Worm (Caenorhabditis elegans): Measurements from ENCODE around the gene cyp-13A7.

Gene cyp-13A7

ce11 chrII:9769797-9770520 lies 33.5 kb upstream of the cyp-13A7 start, which contains the start of gene aqp-10 (continued):
- TF ChIP-seq lin-14 (GFP tag; optimal IDR thresholded peaks at IDR 0.05) (peak; percentile 54), unc-130 (tag; optimal IDR thresholded peaks at IDR 0.05) (no peak), fos-1 (tag; optimal IDR thresholded peaks at IDR 0.05) (no peak), nhr-237 (tag; optimal IDR thresholded peaks at IDR 0.05) (no peak), nhr-84 (tag; optimal IDR thresholded peaks at IDR 0.05) (no peak), swsn-7 (tag; optimal IDR thresholded peaks at IDR 0.05) (peak; percentile 46), C34B4.2 (tag; optimal IDR thresholded peaks at IDR 0.05) (no peak), tbx-2 (tag; optimal IDR thresholded peaks at IDR 0.05) (peak; percentile 70), unc-98 (GFP tag; IDR thresholded peaks at IDR 0.05) (no peak), lin-13 (GFP tag; optimal IDR thresholded peaks at IDR 0.05) (no peak), snpc-4 (tag; optimal IDR thresholded peaks at IDR 0.05) (no peak), vab-15 (tag; optimal IDR thresholded peaks at IDR 0.05) (no peak), nhr-28 (tag; optimal IDR thresholded peaks at IDR 0.05) (no peak), nhr-19 (GFP tag; conservative IDR thresholded peaks at IDR 0.05) (peak; percentile 47), unc-86 (tag; optimal IDR thresholded peaks at IDR 0.05) (no peak), egl-27 (tag; optimal IDR thresholded peaks at IDR 0.05) (no peak), irx-1 (tag; optimal IDR thresholded peaks at IDR 0.05) (peak; percentile 1), grh-1 (GFP tag; IDR thresholded peaks at IDR 0.05) (no peak), nhr-11 (tag; optimal IDR thresholded peaks at IDR 0.05) (no peak), ztf-4 (tag; optimal IDR thresholded peaks at IDR 0.05) (no peak), efl-1 (optimal IDR thresholded peaks at IDR 0.05) (peak; percentile 60 to 63), efl-1 (GFP tag; optimal IDR thresholded peaks at IDR 0.05 in 1 of 2) (peak; percentile 45 to 96), aha-1 (tag; optimal IDR thresholded peaks at IDR 0.05) (no peak), fkh-8 (tag; optimal IDR thresholded peaks at IDR 0.05) (no peak), dpl-1 (GFP tag; optimal IDR thresholded peaks at IDR 0.05) (peak in 2 of 3 experiments; percentile 55 to 61), ces-1 (GFP tag; optimal IDR thresholded peaks at IDR 0.05) (no peak), hpl-2 (GFP tag; optimal IDR thresholded peaks at IDR 0.05) (no peak), hlh-4 (tag; optimal IDR thresholded peaks at IDR 0.05) (no peak), snu-23 (GFP tag; optimal IDR thresholded peaks at IDR 0.05) (peak; percentile 74), elt-3 (tag; optimal IDR thresholded peaks at IDR 0.05) (peak in 2 of 6 experiments; percentile 3 to 27), nhr-76 (tag; optimal IDR thresholded peaks at IDR 0.05) (no peak), mef-2 (tag; optimal IDR thresholded peaks at IDR 0.05) (no peak), dsc-1 (tag; optimal IDR thresholded peaks at IDR 0.05) (peak; percentile 15)

- TF ChIP-seq C34B4.2 (tag; optimal IDR thresholded peaks at IDR 0.05) (no peak), isw-1 (GFP tag; IDR thresholded peaks at IDR 0.05) (no peak), zag-1 (tag; optimal IDR thresholded peaks at IDR 0.05) (no peak), nhr-47 (tag; optimal IDR thresholded peaks at IDR 0.05) (no peak), F16B12.6 (tag; optimal IDR thresholded peaks at IDR 0.05) (no peak), lir-3 (tag; optimal IDR thresholded peaks at IDR 0.05; ENCODE audit: poor library complexity) (no peak), nhr-237 (tag; optimal IDR thresholded peaks at IDR 0.05) (no peak), pag-3 (tag; optimal IDR thresholded peaks at IDR 0.05; ENCODE audit: borderline replicate concordance, insufficient read depth) (peak; percentile 97), lin-13 (GFP tag; optimal IDR thresholded peaks at IDR 0.05) (no peak), tlp-1 (tag; optimal IDR thresholded peaks at IDR 0.05) (no peak), nhr-84 (tag; optimal IDR thresholded peaks at IDR 0.05) (no peak), ztf-11 (tag; optimal IDR thresholded peaks at IDR 0.05) (no peak), xbp-1 (tag; optimal IDR thresholded peaks at IDR 0.05) (no peak), sup-37 (GFP tag; optimal IDR thresholded peaks at IDR 0.05) (no peak), vab-15 (tag; optimal IDR thresholded peaks at IDR 0.05) (no peak), aha-1 (tag; optimal IDR thresholded peaks at IDR 0.05) (no peak), fkh-8 (tag; optimal IDR thresholded peaks at IDR 0.05) (no peak), rnt-1 (tag; optimal IDR thresholded peaks at IDR 0.05) (peak; percentile 58), fkh-4 (tag; optimal IDR thresholded peaks at IDR 0.05; ENCODE audit: borderline replicate concordance) (peak; percentile 4), dsc-1 (tag; optimal IDR thresholded peaks at IDR 0.05) (peak; percentile 77), ztf-4 (tag; optimal IDR thresholded peaks at IDR 0.05) (no peak), ceh-63 (GFP tag; optimal IDR thresholded peaks at IDR 0.05) (no peak), ceh-8 (GFP tag; optimal IDR thresholded peaks at IDR 0.05) (no peak), elt-2 (tag; optimal IDR thresholded peaks at IDR 0.05) (no peak), pax-3 (tag; optimal IDR thresholded peaks at IDR 0.05) (no peak), mep-1 (tag; optimal IDR thresholded peaks at IDR 0.05) (no peak)
Observed at ce11 chrII:9773892-9774581, 29.4 kb upstream of the cyp-13A7 start, which contains the start of gene ZK1321.4. TSS of gene ZK1321.4 (minus strand) at chrII:9773942.

Measured in whole organism, L1 larva.